Fruit fly (Drosophila melanogaster): Measurements from ENCODE around the gene CG46460.

CG46460 gene

DNA sequence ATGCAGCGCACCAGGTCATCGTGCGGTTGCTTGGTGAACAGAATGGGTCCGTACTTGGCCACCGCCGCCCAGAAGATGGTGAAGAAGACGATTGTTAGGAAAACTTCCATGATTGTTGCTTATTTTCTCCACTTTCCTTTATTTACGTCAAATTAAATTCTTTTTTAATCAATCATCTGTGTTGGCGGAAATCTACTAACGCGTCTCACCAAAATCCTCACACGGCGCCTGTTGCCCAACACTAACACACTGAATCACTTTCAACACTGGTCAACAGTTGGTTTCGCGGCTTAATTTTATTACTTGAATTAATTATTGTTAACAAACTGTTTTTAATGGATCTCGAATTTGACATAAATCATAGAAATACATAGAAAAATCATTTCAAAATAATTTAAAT is 40.4 kb downstream of the CG46460 start, which contains the start of gene VhaM9.7-c:
VhaM9.7-c (minus strand) TSS at position 207 of the 400 bp plus-strand sequence.
- TF ChIP-seq Met (GFP tag; optimal IDR thresholded peaks at IDR 0.05) (no peak), Sox102F (GFP tag; optimal IDR thresholded peaks at IDR 0.05) (peak; percentile 39), CG6792 (GFP tag; optimal IDR thresholded peaks at IDR 0.05) (peak; percentile 17), CG31627 (GFP tag; optimal IDR thresholded peaks at IDR 0.05) (peak; percentile 60), CG3919 (GFP tag; optimal IDR thresholded peaks at IDR 0.05) (peak; percentile 41), cyc (GFP tag; optimal IDR thresholded peaks at IDR 0.05) (peak; percentile 53), svp (GFP tag) (no peak), achi (GFP tag; optimal IDR thresholded peaks at IDR 0.05) (peak; percentile 30), Sox14 (GFP tag; optimal IDR thresholded peaks at IDR 0.05) (peak; percentile 52), esn (GFP tag; optimal IDR thresholded peaks at IDR 0.05) (peak; percentile 55), lz (GFP tag; optimal IDR thresholded peaks at IDR 0.05) (peak; percentile 55), Ets21C (GFP tag; optimal IDR thresholded peaks at IDR 0.05) (no peak), Eip75B (GFP tag; optimal IDR thresholded peaks at IDR 0.05) (peak; percentile 7), CG10669 (GFP tag; optimal IDR thresholded peaks at IDR 0.05) (peak; percentile 1), vri (GFP tag; optimal IDR thresholded peaks at IDR 0.05) (no peak), CG8119 (GFP tag; IDR thresholded peaks at IDR 0.05) (0 out of 3 replicates have a peak, but pooled peaks have one; percentile 15), pdm3 (GFP tag; optimal IDR thresholded peaks at IDR 0.05) (peak; percentile 40), CG4318 (GFP tag; optimal IDR thresholded peaks at IDR 0.05) (no peak), topi (GFP tag; optimal IDR thresholded peaks at IDR 0.05) (peak; percentile 58)

- peak; percentile 6 for TF ChIP-seq CG16779 (tag; optimal IDR thresholded peaks at IDR 0.05)
- no peak for TF ChIP-seq CG6808 (GFP tag; optimal IDR thresholded peaks at IDR 0.05)
Measured at dm6 chr3L:4185259-4185658, 41.8 kb downstream of the CG46460 start.

DNA sequence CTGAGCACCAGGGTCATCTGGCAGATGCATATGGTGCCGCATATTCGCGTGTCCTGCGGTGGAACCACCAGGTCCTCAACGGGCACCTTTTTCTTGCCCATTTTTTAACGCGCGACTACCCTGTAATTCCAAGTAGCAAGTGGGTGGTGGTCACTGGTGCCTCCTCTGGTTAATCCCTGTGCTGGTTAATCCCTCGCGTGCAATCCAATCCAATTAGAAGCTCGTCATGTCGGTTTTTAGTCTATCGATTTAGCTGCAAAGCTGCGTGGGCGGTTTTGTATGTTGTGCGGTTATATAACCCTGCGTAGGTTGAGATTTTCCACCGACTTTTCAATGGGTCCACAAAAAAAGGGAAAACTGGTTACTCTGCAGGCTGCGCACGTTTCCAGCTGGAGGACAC is 42.5 kb downstream of the CG46460 start, which contains the start of gene Teh3:
Teh3 (minus strand) TSS at position 101 of the 400 bp plus-strand sequence.
- no peak for TF ChIP-seq CG1621 (tag; optimal IDR thresholded peaks at IDR 0.05)
- no peak for TF ChIP-seq CG32006 (GFP tag; optimal IDR thresholded peaks at IDR 0.05)
- TF ChIP-seq Blimp-1 (GFP tag; optimal IDR thresholded peaks at IDR 0.05), result no peak
- TF ChIP-seq acj6 (GFP tag; optimal IDR thresholded peaks at IDR 0.05), result no peak
- no peak for TF ChIP-seq fd85E (GFP tag; optimal IDR thresholded peaks at IDR 0.05)
- no peak for TF ChIP-seq pdm3 (GFP tag; optimal IDR thresholded peaks at IDR 0.05)
- no peak for TF ChIP-seq esn (GFP tag; optimal IDR thresholded peaks at IDR 0.05)
- no peak for TF ChIP-seq vri (GFP tag; optimal IDR thresholded peaks at IDR 0.05)
- TF ChIP-seq OdsH (GFP tag; optimal IDR thresholded peaks at IDR 0.05), result no peak

- TF ChIP-seq Eip93F (GFP tag; optimal IDR thresholded peaks at IDR 0.05), result no peak
- TF ChIP-seq achi (GFP tag; optimal IDR thresholded peaks at IDR 0.05), result no peak
- TF ChIP-seq CG10669 (GFP tag; optimal IDR thresholded peaks at IDR 0.05), result no peak
- TF ChIP-seq CG34406 (GFP tag; optimal IDR thresholded peaks at IDR 0.05), result no peak
- no peak for TF ChIP-seq Lpt (GFP tag; optimal IDR thresholded peaks at IDR 0.05)
- no peak for TF ChIP-seq Ets21C (GFP tag; optimal IDR thresholded peaks at IDR 0.05)
- no peak for TF ChIP-seq CG3919 (GFP tag; optimal IDR thresholded peaks at IDR 0.05)
- TF ChIP-seq CG8119 (GFP tag; IDR thresholded peaks at IDR 0.05), result 0 out of 3 replicates have a peak, but pooled peaks have one; percentile 21
- 0 out of 3 replicates have a peak, but pooled peaks have one; percentile 34 for TF ChIP-seq eg (GFP tag; IDR thresholded peaks at IDR 0.05)
- peak in 1 of 2 experiments; percentile 25 for TF ChIP-seq salr (GFP tag; optimal IDR thresholded peaks at IDR 0.05)
- TF ChIP-seq CG11762 (GFP tag; optimal IDR thresholded peaks at IDR 0.05; ENCODE audit: insufficient read depth), result no peak
- no peak for TF ChIP-seq Hr39 (GFP tag; optimal IDR thresholded peaks at IDR 0.05)
- TF ChIP-seq dsx (GFP tag; optimal IDR thresholded peaks at IDR 0.05; ENCODE audit: poor library complexity, severe bottlenecking), result no peak
- TF ChIP-seq Hr38 (GFP tag; optimal IDR thresholded peaks at IDR 0.05), result no peak
- TF ChIP-seq Ets96B (tag; optimal IDR thresholded peaks at IDR 0.05), result peak; percentile 50
- peak; percentile 46 for TF ChIP-seq svp (GFP tag)
- peak; percentile 24 for TF ChIP-seq fd59A (GFP tag; optimal IDR thresholded peaks at IDR 0.05)
- TF ChIP-seq CG31627 (GFP tag; optimal IDR thresholded peaks at IDR 0.05), result no peak
- TF ChIP-seq Sox15 (GFP tag; optimal IDR thresholded peaks at IDR 0.05), result no peak
- no peak for TF ChIP-seq CG4318 (GFP tag; optimal IDR thresholded peaks at IDR 0.05)
- TF ChIP-seq CG15336 (GFP tag; IDR thresholded peaks at IDR 0.05), result no peak
- TF ChIP-seq CG11902 (GFP tag; optimal IDR thresholded peaks at IDR 0.05), result no peak
- peak; percentile 44 for TF ChIP-seq CG9139 (GFP tag; optimal IDR thresholded peaks at IDR 0.05)
- no peak for TF ChIP-seq Hr4 (GFP tag; optimal IDR thresholded peaks at IDR 0.05)
- TF ChIP-seq topi (GFP tag; optimal IDR thresholded peaks at IDR 0.05), result no peak
- TF ChIP-seq CG11294 (GFP tag; IDR thresholded peaks at IDR 0.05), result no peak
- TF ChIP-seq pdm3 (GFP tag; optimal IDR thresholded peaks at IDR 0.05), result no peak
- TF ChIP-seq CG32006 (GFP tag; optimal IDR thresholded peaks at IDR 0.05), result no peak
- TF ChIP-seq CG1621 (tag; optimal IDR thresholded peaks at IDR 0.05), result peak; percentile 38
- no peak for TF ChIP-seq Blimp-1 (GFP tag; optimal IDR thresholded peaks at IDR 0.05)
Measured at dm6 chr3L:4177981-4178562, 49.0 kb downstream of the CG46460 start, which contains the start of gene Teh4. Gene Teh4, minus strand, starts transcription at chr3L:4178270.
